Fruit fly (Drosophila melanogaster): Measurements from ENCODE around the gene Sf3b6.

DNA sequence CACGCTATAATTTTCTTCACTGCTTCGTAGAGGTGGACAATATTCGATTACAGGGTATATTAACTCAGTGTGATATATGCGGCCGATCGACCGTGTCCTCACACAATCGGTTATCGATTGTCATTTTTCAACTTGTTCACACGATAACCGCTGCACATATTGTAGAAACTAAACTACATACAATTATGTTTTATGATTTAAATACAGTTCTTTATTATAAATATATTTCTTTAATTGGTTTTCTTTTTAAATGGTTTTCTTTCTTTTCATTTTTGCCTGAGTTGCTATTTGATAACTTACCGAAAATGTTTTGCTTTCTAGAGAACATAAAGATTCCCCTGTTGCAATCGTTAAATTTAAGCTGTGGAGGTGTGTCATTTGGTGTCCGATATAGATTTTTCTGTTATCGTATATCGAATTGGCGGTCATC, 19.1 kb downstream of the Sf3b6 start, which contains the start of the genes fmt and CG7376:
- TF ChIP-seq pan (optimal IDR thresholded peaks at IDR 0.05) (no peak), EcR (GFP tag; optimal IDR thresholded peaks at IDR 0.05) (no peak), psq (optimal IDR thresholded peaks at IDR 0.05) (no peak)
